Fruit fly (Drosophila melanogaster): ENCODE data around the gene CG17177.

DNA sequence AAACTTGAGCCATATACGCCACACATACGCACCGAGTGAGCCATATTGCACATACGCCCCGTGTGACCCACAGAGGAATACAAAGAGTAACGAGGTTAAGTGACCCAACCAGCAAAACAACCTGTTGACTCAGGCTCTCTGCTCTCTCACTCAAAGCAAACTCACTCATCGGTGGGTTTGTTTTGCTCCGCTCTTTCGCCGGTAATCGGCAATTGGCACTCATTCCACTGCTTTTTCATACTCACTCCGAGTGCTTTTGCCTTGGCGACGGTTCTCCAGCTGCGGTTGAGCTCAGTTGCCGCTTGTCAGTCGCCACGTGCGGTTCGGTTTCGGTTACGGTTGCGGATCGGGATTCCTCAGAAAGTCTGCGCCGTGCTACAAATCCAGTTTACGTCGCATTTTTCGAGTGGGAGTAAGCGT, 5.0 kb upstream of the CG17177 start:
- TF ChIP-seq eg (GFP tag; IDR thresholded peaks at IDR 0.05) = no peak
- TF ChIP-seq Sox102F (GFP tag; optimal IDR thresholded peaks at IDR 0.05) = no peak
